Worm (Caenorhabditis elegans) whole organism, L2 larva: ENCODE results near the gene fbxa-4.

ENCODE experiments used
- nhr-11 ChIP-seq: fragments of 150-350 bp; optimal IDR thresholded peaks from 2 replicates; lab custom pipeline; 2014; ENCODE audit warnings: missing biosample characterization, missing genetic modification characterization
- nhr-129 ChIP-seq: fragments of 150-350 bp; optimal IDR thresholded peaks from 2 replicates; lab custom pipeline; 2014; ENCODE audit warnings: missing biosample characterization, missing genetic modification characterization
- unc-39 ChIP-seq: fragments of 150-350 bp; optimal IDR thresholded peaks from 2 replicates; lab custom pipeline; 2014; ENCODE audit warnings: missing biosample characterization, missing genetic modification characterization
- ztf-11 ChIP-seq: sonication (generic microtip); optimal IDR thresholded peaks from 2 replicates; lab custom pipeline; 2017; ENCODE audit warnings: missing biosample characterization, missing genetic modification characterization

DNA sequence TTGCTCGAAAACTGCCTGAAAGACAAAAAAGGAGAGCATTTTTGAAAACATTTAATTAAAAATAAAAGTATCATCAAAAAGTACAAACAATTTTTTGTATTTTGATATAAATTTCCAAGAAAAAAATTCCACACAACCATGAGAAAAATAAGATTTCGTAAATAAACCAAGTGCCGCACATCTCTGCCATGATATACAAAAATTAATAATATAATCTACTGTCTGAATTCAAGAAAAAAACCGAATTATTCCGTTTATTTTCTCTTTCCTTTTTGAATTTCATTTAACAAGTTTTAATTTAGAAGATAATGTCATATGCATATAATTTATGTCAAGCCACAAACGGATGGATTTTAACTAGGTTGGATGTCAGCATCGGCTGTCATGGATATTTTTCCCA lies 6.6 kb upstream of the fbxa-4 start, which contains the start of gene F42G2.2:
- TF ChIP-seq nhr-11 (tag; lab: Kevin White, UChicago) (no peak), nhr-129 (tag; lab: Kevin White, UChicago) (no peak), ztf-11 (tag; lab: Kevin White, UChicago) (no peak), unc-39 (no peak)
